Worm (Caenorhabditis elegans): ENCODE data around the gene aps-1.
A peak's percentile ranks its signal among the peaks of the same experiment; 100 is the strongest.

Gene aps-1

DNA sequence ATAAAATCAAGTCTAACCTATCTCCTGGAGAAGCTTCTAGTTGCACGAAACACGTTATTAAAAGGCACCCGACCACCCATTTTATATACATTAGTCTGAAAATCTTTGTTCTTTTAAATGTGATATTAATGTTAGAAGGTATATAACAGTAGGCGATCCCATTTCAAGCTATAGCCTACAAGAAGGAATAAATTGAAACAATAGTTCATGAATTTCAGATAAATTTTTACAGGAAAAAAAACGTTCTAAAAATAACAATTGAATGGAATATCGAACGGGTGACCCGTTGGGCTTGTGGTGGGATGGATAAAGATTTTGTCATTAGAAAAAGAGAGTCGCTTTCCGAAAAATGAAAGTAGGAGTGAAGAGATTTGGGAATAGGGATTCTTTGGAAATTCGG is 30.0 kb downstream of the aps-1 start, which contains the start of gene pgap-3:
pgap-3 (minus strand) TSS at position 101 of the 400 bp plus-strand sequence.
- TF ChIP-seq lin-11 (tag; optimal IDR thresholded peaks at IDR 0.05) (no peak), nhr-11 (tag; optimal IDR thresholded peaks at IDR 0.05) (no peak), ztf-1 (GFP tag; conservative IDR thresholded peaks at IDR 0.05) (no peak)

DNA sequence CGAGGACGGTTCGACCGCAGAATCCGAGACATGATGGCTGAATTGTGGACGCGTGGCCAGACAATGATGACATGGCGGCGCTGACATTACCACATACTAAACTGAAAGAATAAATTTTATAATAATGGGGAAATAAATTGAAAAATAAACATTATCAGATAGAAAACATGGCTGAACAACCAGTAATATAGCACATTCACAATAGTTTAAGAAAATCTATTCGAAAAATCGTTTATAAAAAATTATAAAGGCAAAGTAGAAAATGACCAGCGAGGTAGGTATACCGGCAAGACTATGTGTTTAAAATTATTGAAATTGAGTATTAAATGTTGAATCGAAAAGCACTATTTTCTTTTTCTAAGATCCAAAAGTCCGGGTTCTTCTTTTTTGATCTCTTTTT is 33.4 kb downstream of the aps-1 start, which contains the start of gene jamp-1:
jamp-1 (minus strand) TSS at position 101 of the 400 bp plus-strand sequence.
- TF ChIP-seq egl-27 (tag; optimal IDR thresholded peaks at IDR 0.05) (no peak), ztf-4 (tag; optimal IDR thresholded peaks at IDR 0.05) (no peak), unc-62 (GFP tag; optimal IDR thresholded peaks at IDR 0.05) (no peak), lin-39 (tag; optimal IDR thresholded peaks at IDR 0.05) (no peak), elt-1 (tag; optimal IDR thresholded peaks at IDR 0.05) (no peak), C34F6.9 (tag; optimal IDR thresholded peaks at IDR 0.05) (no peak), ztf-11 (tag; optimal IDR thresholded peaks at IDR 0.05) (no peak), mdl-1 (tag; optimal IDR thresholded peaks at IDR 0.05) (no peak)

DNA sequence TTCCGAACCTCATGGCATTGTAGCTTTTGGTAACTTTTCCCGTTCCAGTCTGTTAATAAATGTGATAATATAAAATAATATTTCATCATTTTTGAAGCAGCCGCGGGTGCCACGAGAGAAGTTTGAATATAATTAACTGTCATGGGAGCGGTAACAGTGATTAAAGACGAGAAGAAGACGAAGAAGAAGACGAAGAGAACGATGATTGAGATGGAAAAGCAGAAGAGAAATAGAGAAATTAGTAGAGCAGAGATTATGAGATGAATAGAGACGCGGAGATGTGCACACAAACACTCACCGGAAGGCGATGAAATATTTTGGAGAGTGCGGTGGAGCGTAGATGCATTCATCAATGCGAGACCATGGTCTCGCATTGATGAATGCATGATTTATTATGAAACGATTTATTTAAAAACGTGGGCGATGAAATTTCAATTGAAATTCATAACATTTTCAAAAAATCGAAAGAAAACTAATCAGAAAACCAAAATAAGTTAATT is 35.5 kb downstream of the aps-1 start, which contains the start of gene seip-1:
seip-1 (minus strand) TSS at position 51 of the 500 bp plus-strand sequence.
- TF ChIP-seq nhr-25 (tag; optimal IDR thresholded peaks at IDR 0.05) = peak; percentile 73
- TF ChIP-seq nhr-77 (tag; optimal IDR thresholded peaks at IDR 0.05) = peak; percentile 10
- peak; percentile 47 for TF ChIP-seq skn-1 (tag; optimal IDR thresholded peaks at IDR 0.05)
- peak; percentile 89 for TF ChIP-seq crh-2 (tag; optimal IDR thresholded peaks at IDR 0.05)
- peak; percentile 89 for TF ChIP-seq zag-1 (tag; optimal IDR thresholded peaks at IDR 0.05)
- no peak for TF ChIP-seq nhr-23 (tag; optimal IDR thresholded peaks at IDR 0.05)
- no peak for TF ChIP-seq lin-39 (tag; optimal IDR thresholded peaks at IDR 0.05)
- peak; percentile 22 for TF ChIP-seq nhr-21 (tag; optimal IDR thresholded peaks at IDR 0.05)
- peak in 1 of 2 experiments; percentile 31 for TF ChIP-seq mdl-1 (tag; optimal IDR thresholded peaks at IDR 0.05)
- peak; percentile 90 for TF ChIP-seq sma-9 (GFP tag; optimal IDR thresholded peaks at IDR 0.05)
- no peak for TF ChIP-seq sma-9 (tag; optimal IDR thresholded peaks at IDR 0.05)
- TF ChIP-seq nhr-129 (tag; optimal IDR thresholded peaks at IDR 0.05) = peak; percentile 89
- TF ChIP-seq unc-55 (GFP tag; optimal IDR thresholded peaks at IDR 0.05) = peak; percentile 97
- peak; percentile 74 for TF ChIP-seq sma-3 (GFP tag; optimal IDR thresholded peaks at IDR 0.05)
- TF ChIP-seq lin-13 (GFP tag; optimal IDR thresholded peaks at IDR 0.05) = peak; percentile 85
- peak; percentile 32 for TF ChIP-seq ceh-16 (tag; optimal IDR thresholded peaks at IDR 0.05)
- no peak for TF ChIP-seq ama-1 (optimal IDR thresholded peaks at IDR 0.05)
- peak; percentile 87 for TF ChIP-seq sem-4 (tag; optimal IDR thresholded peaks at IDR 0.05)
- TF ChIP-seq C34F6.9 (tag; optimal IDR thresholded peaks at IDR 0.05) = peak; percentile 97
- peak; percentile 22 for TF ChIP-seq egl-27 (tag; optimal IDR thresholded peaks at IDR 0.05)
- peak; percentile 97 for TF ChIP-seq fos-1 (tag; optimal IDR thresholded peaks at IDR 0.05)
- no peak for TF ChIP-seq ztf-1 (GFP tag; conservative IDR thresholded peaks at IDR 0.05)
- peak; percentile 17 for TF ChIP-seq ceh-82 (tag; optimal IDR thresholded peaks at IDR 0.05)
- TF ChIP-seq alr-1 (tag; optimal IDR thresholded peaks at IDR 0.05) = no peak
- peak; percentile 81 for TF ChIP-seq F13H6.1 (tag; optimal IDR thresholded peaks at IDR 0.05)
- TF ChIP-seq elt-3 (tag; optimal IDR thresholded peaks at IDR 0.05) = no peak
- peak; percentile 68 for TF ChIP-seq gmeb-1 (tag; optimal IDR thresholded peaks at IDR 0.05)
- peak; percentile 18 for TF ChIP-seq blmp-1 (tag; optimal IDR thresholded peaks at IDR 0.05; ENCODE audit: insufficient read depth)
- TF ChIP-seq lin-11 (tag; optimal IDR thresholded peaks at IDR 0.05) = peak; percentile 49
- TF ChIP-seq snpc-4 (tag; optimal IDR thresholded peaks at IDR 0.05) = peak; percentile 22
- peak; percentile 59 for TF ChIP-seq nhr-6 (tag; optimal IDR thresholded peaks at IDR 0.05)
- peak; percentile 43 to 91 for TF ChIP-seq lsy-2 (tag; optimal IDR thresholded peaks at IDR 0.05)
- TF ChIP-seq mab-5 (tag; optimal IDR thresholded peaks at IDR 0.05) = peak; percentile 91
- TF ChIP-seq ztf-4 (tag; optimal IDR thresholded peaks at IDR 0.05) = peak; percentile 73
- no peak for TF ChIP-seq ztf-11 (tag; optimal IDR thresholded peaks at IDR 0.05)

DNA sequence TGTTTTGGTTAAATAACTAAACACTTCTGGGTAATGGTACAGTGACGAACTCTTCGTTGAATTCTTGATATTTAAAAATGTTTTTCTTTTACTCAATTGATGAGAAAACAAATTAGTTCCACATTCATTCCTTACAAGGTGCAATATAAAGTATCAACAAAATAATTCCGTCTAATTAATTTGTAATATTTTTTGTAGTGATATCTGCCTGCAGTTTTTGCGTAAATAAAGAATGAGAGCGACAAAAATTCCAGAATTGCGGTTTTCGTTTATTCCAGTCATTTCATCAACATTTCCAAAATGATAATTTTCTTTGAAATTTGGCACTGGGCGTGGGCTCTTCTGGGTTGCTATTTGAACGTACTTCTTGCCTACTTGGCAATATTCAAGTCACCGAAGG is 37.5 kb downstream of the aps-1 start, which contains the start of gene srd-20:
srd-20 (plus strand) TSS at position 301 of the 400 bp plus-strand sequence.
- TF ChIP-seq blmp-1 (tag; optimal IDR thresholded peaks at IDR 0.05; ENCODE audit: insufficient read depth) (no peak), crh-2 (tag; optimal IDR thresholded peaks at IDR 0.05) (no peak), nhr-6 (tag; optimal IDR thresholded peaks at IDR 0.05) (no peak)
